Worm (Caenorhabditis elegans) whole organism, dauer: Measurements from ENCODE around the gene cpf-1.

Source experiments
- unc-62 ChIP-seq: sonication (generic microtip); optimal IDR thresholded peaks from 2 replicates; lab custom pipeline; 2017; ENCODE audit warnings: missing biosample characterization, missing genetic modification reagents, missing genetic modification characterization

The cpf-1 gene

DNA sequence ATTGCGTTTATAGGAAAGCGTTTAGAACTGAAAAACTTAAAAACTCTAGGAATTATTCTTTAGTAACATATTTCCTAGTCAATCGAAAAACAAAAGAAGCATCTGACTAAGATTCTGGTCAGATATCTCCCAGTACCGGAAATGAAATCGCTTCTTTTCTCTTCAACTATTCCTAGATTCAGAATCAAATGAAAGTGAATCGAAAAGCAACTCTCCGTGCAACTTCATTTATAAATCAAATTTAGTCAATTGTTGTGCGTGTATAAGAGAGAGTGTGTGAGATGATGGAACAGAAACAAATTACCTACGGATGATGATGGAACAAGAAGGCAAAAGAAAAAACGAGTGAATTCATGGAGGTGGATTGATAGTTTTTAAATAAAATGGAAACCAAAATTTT lies 43.1 kb downstream of the cpf-1 start:
- no peak for TF ChIP-seq unc-62 (GFP tag; lab: Kevin White, UChicago)

DNA sequence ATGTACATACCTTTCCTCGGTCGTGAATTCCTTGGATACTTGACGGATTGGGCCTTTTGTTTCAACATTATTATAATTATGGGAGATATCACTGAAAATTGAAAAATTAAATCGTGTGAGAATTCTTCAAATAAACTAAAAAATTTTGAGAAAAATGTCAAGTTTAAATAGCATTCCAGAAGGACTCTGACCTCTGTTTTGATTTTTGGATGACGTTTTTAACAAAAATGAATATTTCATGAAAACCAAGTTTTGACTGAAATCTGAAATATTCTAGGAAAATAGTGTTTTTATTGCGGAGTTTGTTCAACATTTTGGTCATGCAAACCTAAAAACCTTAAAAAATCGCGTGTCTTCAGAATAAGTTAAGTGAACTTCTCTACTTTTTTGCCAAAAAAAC lies 46.1 kb downstream of the cpf-1 start, which contains the start of gene glb-27:
glb-27 (minus strand) TSS at position 101 of the 400 bp plus-strand sequence.
- no peak for TF ChIP-seq unc-62 (GFP tag; lab: Kevin White, UChicago)

DNA sequence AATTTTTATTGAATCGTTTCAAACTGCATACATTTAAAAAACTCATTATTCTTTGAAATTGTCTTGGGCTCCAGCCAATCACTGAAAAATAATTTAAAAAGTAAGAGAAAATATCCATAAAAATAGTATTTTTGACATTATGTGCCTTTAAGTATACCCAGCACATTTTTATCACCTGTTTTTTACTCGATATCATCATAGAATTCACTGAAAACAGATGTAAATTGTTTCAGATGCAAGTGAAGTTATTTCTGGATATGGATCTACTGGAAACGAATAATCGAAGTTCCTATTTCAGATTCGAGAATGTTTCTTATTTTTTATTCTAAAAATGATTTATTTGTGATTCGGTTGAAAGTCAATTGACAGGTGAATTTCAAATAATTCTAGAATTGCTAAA lies 47.7 kb downstream of the cpf-1 start:
- no peak for TF ChIP-seq unc-62 (GFP tag; lab: Kevin White, UChicago)

DNA sequence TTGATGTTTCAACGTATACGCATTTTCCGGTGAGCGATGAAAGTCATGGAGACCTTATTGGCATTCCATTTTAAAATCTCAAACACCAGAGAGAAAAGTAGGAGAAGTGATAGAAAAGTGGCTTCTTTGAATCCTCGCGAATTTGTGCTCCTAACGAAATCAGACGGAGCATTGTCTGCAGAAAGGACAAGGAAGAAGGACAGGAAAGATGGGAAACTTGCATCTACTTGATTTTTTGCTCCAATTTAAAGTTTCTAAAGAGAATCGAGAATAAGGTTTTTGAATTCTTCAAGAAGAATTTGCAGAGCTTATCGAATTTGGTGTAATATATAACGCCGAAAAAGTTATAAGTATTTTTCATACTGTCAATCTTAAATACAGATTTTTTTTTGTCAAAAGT lies 51.1 kb downstream of the cpf-1 start:
- no peak for TF ChIP-seq unc-62 (GFP tag; lab: Kevin White, UChicago)
